Fruit fly (Drosophila melanogaster) Kc167 (cell line): Measurements from ENCODE around the gene CG46308.

Experiments used
- Myc ChIP-seq: fragments of >200 bp; optimal IDR thresholded peaks from 2 replicates; lab custom pipeline; 2017; ENCODE audit warnings: missing external identifiers
- h ChIP-seq: fragments of >200 bp; optimal IDR thresholded peaks from 3 replicates; lab custom pipeline; 2018; ENCODE audit warnings: missing external identifiers
- ttk ChIP-seq: sonication (Bioruptor generic); optimal IDR thresholded peaks from 2 replicates; lab custom pipeline; 2017; ENCODE audit warnings: missing external identifiers

DNA sequence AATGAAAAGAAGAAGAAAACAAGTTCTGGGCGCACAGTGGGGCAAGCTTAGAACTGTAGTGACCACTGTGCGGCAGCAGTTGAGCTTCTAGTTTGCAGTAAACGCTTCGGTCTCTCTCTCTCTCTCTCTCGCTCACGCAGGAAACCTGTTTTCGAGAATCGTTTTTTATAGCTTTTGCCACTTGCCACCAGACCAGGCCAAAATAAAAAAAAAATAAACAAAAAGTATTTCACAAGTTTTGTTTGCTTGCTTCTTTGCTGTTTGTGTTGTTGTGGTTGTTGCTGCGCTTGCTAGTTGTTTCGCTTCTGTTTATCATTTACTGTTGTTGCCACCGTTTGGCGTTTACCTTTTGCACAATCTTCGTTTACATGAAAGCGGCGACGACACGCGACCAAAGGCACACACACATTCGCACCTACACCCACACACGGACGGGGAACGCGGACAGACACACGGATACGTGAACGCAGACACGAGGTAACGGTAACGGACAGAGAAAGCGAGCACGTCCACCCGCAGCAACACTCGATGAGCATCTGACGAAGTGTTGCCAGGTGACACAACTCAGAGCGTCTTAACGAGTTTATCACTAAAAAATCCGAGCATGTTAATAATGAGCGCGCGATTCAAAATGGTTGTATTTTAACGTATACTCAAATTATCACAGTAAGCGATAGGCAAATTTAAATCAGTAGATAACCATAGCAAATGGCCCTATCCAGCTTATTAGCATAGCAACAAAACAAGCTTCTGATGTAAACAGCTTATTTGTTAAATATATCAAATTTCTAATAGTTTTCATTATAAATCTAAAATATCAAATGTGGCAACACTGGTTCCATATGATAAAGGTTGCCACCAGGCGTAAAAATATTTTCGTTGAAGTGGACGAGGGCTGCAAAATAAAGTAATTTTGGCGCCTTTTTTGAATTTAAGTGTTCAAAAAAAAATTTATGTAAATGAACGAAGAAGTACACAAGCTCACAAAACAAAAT, 87.5 kb downstream of the CG46308 start, which contains the start of gene B4:
- TF ChIP-seq h (lab: Kevin White, UChicago) (no peak), Myc (lab: Kevin White, UChicago) (no peak), ttk (no peak)
